Worm (Caenorhabditis elegans) whole organism, midembryonic: Measurements from ENCODE around the gene stim-1.

Experiments used
- T22C8.4 ChIP-seq: fragments of 200-800 bp; sonication (Bioruptor generic); IDR thresholded peaks from 2 replicates; pipeline ENCODE4 v1.3.6; 2022; ENCODE audit warnings: missing genetic modification characterization, missing compliant biosample characterization
- cog-1 ChIP-seq: sonication (generic microtip); optimal IDR thresholded peaks from 2 replicates; lab custom pipeline; 2016; ENCODE audit warnings: missing genetic modification characterization, missing compliant biosample characterization
- flt-1 ChIP-seq: fragments of 200-800 bp; sonication (Bioruptor generic); IDR thresholded peaks from 2 replicates; pipeline ENCODE4 v1.3.6; 2022; ENCODE audit warnings: missing genetic modification characterization, missing compliant biosample characterization
- klf-2 ChIP-seq: fragments of 200-800 bp; sonication (Bioruptor generic); conservative IDR thresholded peaks from 2 replicates; pipeline ENCODE4 v1.3.6; 2022; ENCODE audit warnings: missing genetic modification reagents, missing genetic modification characterization, missing compliant biosample characterization
- med-1 ChIP-seq: sonication (generic microtip); optimal IDR thresholded peaks from 2 replicates; lab custom pipeline; 2017; ENCODE audit warnings: missing genetic modification characterization, mild to moderate bottlenecking, missing compliant biosample characterization, antibody characterized with exemption, missing genetic modification reagents; ENCODE audit not compliant: insufficient read depth
- ref-1 ChIP-seq: fragments of 200-800 bp; sonication (Bioruptor generic); conservative IDR thresholded peaks from 2 replicates; pipeline ENCODE4 v1.3.6; 2022; ENCODE audit warnings: missing genetic modification reagents, missing genetic modification characterization, missing compliant biosample characterization
- tab-1 ChIP-seq: fragments of 200-800 bp; sonication (Bioruptor generic); IDR thresholded peaks from 2 replicates; pipeline ENCODE4 v1.3.6; 2022; ENCODE audit warnings: missing genetic modification characterization, missing compliant biosample characterization
- ztf-23 ChIP-seq: fragments of 200-800 bp; sonication (Bioruptor generic); IDR thresholded peaks from 2 replicates; pipeline ENCODE4 v1.3.6; 2022; ENCODE audit warnings: missing genetic modification reagents, missing genetic modification characterization, missing compliant biosample characterization
- ztf-29 ChIP-seq: fragments of 200-800 bp; sonication (Bioruptor generic); IDR thresholded peaks from 2 replicates; pipeline ENCODE4 v1.3.6; 2022; ENCODE audit warnings: missing genetic modification reagents, missing genetic modification characterization, missing compliant biosample characterization

The stim-1 gene

ce11 chrIII:418649-419048 is at the start of gene stim-1:
TSS of gene stim-1 (minus strand) at chrIII:418749.
- TF ChIP-seq ztf-23 (GFP tag; lab: Robert Waterston, UW) (no peak), tab-1 (GFP tag; lab: Robert Waterston, UW) (no peak), T22C8.4 (GFP tag; lab: Robert Waterston, UW) (no peak), klf-2 (GFP tag; lab: Robert Waterston, UW) (no peak), ztf-29 (no peak)

DNA sequence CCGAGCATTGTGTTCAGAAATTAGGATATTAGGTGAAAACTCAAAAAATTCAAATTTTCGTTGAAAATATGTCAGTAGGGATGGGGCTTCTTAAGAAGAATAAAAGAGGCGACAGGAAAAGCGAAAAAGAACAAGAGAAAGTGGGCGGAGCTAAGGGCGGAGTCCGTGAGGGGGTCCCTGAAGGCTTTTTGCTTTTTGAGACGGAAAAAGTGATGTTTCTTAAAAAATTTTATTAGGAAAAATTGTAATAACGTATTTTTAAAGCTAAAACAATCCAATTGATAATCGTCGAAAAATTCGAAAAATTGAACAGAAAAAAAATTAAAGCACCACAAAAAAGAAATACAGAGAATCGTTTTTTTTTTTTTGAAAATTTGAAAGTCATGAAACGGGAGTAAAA is 45.2 kb upstream of the stim-1 start, which contains the start of gene Y55B1BR.6:
Gene Y55B1BR.6 (minus strand): TSS at position 101 of the 400 bp plus-strand sequence.
- no peak for TF ChIP-seq flt-1 (GFP tag; lab: Robert Waterston, UW)
- no peak for TF ChIP-seq klf-2 (GFP tag; lab: Robert Waterston, UW)
- TF ChIP-seq tab-1 (GFP tag; lab: Robert Waterston, UW) = no peak
- no peak for TF ChIP-seq cog-1 (tag; lab: Kevin White, UChicago)
- TF ChIP-seq ztf-29 = no peak
- no peak for TF ChIP-seq ref-1 (GFP tag; lab: Robert Waterston, UW)
- TF ChIP-seq ztf-23 (GFP tag; lab: Robert Waterston, UW) = no peak
- TF ChIP-seq T22C8.4 (GFP tag; lab: Robert Waterston, UW) = no peak
- TF ChIP-seq med-1 (GFP tag; lab: Kevin White, UChicago) = no peak

- no peak for TF ChIP-seq tab-1 (GFP tag; lab: Robert Waterston, UW)
- no peak for TF ChIP-seq med-1 (GFP tag; lab: Kevin White, UChicago)
- TF ChIP-seq ref-1 (GFP tag; lab: Robert Waterston, UW) = no peak
- no peak for TF ChIP-seq klf-2 (GFP tag; lab: Robert Waterston, UW)
- no peak for TF ChIP-seq ztf-29
- TF ChIP-seq cog-1 (tag; lab: Kevin White, UChicago) = no peak
- no peak for TF ChIP-seq T22C8.4 (GFP tag; lab: Robert Waterston, UW)
- no peak for TF ChIP-seq ztf-23 (GFP tag; lab: Robert Waterston, UW)
- TF ChIP-seq flt-1 (GFP tag; lab: Robert Waterston, UW) = no peak
These were observed 37.2 kb upstream of the stim-1 start for ce11 chrIII:455793-456192.

DNA sequence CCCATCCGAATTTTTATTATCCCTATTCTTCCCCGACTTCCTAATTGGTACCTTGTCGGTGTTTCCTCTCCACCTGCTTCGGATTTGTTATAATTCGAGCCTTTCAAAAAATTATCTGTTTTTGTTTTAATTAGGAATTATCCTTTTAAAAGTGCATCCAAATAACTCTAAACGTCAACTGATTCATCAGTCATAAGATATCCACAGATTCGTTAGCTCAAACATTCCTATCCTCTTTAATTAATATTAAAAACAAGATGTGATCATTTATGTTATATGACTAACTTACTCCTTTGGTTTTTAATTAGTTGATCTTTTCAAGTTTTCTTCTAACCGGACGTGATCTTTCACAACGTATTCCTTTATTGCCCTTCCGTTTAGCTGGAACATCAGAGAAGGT is 28.3 kb upstream of the stim-1 start:
- no peak for TF ChIP-seq med-1 (GFP tag; lab: Kevin White, UChicago)
- TF ChIP-seq flt-1 (GFP tag; lab: Robert Waterston, UW) = no peak
- TF ChIP-seq ztf-29 = no peak
- TF ChIP-seq ztf-23 (GFP tag; lab: Robert Waterston, UW) = no peak
- no peak for TF ChIP-seq T22C8.4 (GFP tag; lab: Robert Waterston, UW)
- TF ChIP-seq ref-1 (GFP tag; lab: Robert Waterston, UW) = no peak
- TF ChIP-seq tab-1 (GFP tag; lab: Robert Waterston, UW) = no peak
- TF ChIP-seq cog-1 (tag; lab: Kevin White, UChicago) = no peak
- no peak for TF ChIP-seq klf-2 (GFP tag; lab: Robert Waterston, UW)

DNA sequence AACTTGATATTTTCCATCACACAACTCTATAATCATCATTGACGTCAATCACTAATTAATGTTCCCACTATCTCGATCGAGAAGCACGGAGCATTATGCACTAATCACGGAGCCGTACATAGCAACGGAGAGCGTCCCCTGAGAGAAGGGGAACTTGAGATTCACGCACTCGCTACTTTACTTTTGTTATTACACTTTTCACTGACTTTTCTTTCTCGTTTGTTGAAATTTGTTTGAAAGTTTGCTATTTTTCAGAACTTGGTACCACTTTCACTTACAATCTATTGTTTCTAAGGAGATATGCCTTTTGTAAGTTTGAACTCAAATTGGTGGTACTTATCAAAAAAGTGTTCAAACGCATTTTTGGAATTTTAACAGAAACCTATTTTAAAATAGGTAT is 25.6 kb upstream of the stim-1 start, which contains the start of gene Y55B1BR.8:
Gene Y55B1BR.8 (plus strand): TSS at position 301 of the 400 bp plus-strand sequence.
- no peak for TF ChIP-seq cog-1 (tag; lab: Kevin White, UChicago)
- TF ChIP-seq ref-1 (GFP tag; lab: Robert Waterston, UW) = no peak
- no peak for TF ChIP-seq ztf-23 (GFP tag; lab: Robert Waterston, UW)
- TF ChIP-seq ztf-29 = no peak
- TF ChIP-seq tab-1 (GFP tag; lab: Robert Waterston, UW) = no peak
- no peak for TF ChIP-seq klf-2 (GFP tag; lab: Robert Waterston, UW)
- no peak for TF ChIP-seq T22C8.4 (GFP tag; lab: Robert Waterston, UW)
- TF ChIP-seq flt-1 (GFP tag; lab: Robert Waterston, UW) = no peak
- TF ChIP-seq med-1 (GFP tag; lab: Kevin White, UChicago) = no peak

ce11 chrIII:439926-440325 is 21.4 kb upstream of the stim-1 start, which contains the start of gene affl-1:
TSS of gene affl-1 (plus strand) at chrIII:440226.
- TF ChIP-seq ztf-23 (GFP tag; lab: Robert Waterston, UW) (no peak), tab-1 (GFP tag; lab: Robert Waterston, UW) (no peak), cog-1 (tag; lab: Kevin White, UChicago) (no peak), flt-1 (GFP tag; lab: Robert Waterston, UW) (no peak), T22C8.4 (GFP tag; lab: Robert Waterston, UW) (no peak), med-1 (GFP tag; lab: Kevin White, UChicago) (no peak), klf-2 (GFP tag; lab: Robert Waterston, UW) (no peak), ref-1 (GFP tag; lab: Robert Waterston, UW) (no peak), ztf-29 (no peak)

DNA sequence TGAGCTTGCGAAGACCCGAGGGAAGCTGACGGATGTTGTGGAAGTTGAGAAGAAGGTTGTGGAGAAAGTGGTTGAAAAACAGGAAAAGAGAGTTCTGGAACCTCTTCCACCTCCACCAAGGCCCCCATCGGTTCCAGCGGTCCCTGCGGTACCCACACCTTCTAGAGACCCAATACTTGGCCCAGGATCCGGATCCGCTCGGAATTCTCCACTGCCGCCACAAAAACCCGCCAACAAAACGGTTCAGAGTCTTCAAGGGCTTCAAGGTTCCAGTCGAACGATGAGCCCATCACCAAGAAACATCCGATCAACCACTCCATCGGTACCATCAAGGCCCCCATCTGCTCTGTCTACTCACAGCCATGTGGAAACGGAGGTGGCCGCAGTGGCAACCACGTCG is 18.5 kb upstream of the stim-1 start:
- no peak for TF ChIP-seq ztf-23 (GFP tag; lab: Robert Waterston, UW)
- peak; percentile 26; the same call in 1 of the 2 replicates for TF ChIP-seq flt-1 (GFP tag; lab: Robert Waterston, UW)
- no peak for TF ChIP-seq cog-1 (tag; lab: Kevin White, UChicago)

DNA sequence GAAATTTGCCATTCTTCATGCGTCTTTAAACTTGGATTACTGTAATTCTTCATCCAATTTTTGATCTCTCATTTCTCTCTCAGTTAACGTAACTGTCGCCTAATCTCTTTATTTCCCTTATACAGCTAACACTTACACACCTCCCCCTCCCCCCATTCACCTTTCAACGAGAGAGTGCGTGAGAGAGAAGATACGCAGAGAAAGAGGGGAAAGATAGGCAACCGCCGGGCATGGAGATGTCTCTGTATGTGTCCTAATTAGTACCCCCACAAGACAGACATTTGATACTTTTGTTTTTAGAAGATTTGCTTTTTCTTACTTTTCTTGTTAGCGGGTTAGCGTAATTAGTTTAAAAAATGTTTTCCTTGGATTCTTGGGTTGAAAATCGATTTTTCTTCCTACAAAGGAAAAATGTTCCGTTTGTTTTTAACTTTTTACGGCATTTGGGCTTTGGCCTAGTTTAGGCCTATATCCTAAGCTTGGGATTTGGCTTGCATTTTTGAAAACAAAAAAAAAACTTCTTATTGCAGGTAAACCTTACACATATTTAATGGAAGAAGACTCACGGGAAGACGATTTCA is 15.9 kb upstream of the stim-1 start, which contains the start of gene affl-2:
Gene affl-2 (plus strand): TSS at position 531 of the 581 bp plus-strand sequence.
- TF ChIP-seq cog-1 (tag; lab: Kevin White, UChicago) (no peak), flt-1 (GFP tag; lab: Robert Waterston, UW) (peak; percentile 55; the same call in 1 of the 2 replicates), T22C8.4 (GFP tag; lab: Robert Waterston, UW) (no peak)

ce11 chrIII:432988-433387 is 14.4 kb upstream of the stim-1 start:
- TF ChIP-seq klf-2 (GFP tag; lab: Robert Waterston, UW) (no peak), ref-1 (GFP tag; lab: Robert Waterston, UW) (no peak), cog-1 (tag; lab: Kevin White, UChicago) (peak; percentile 69), tab-1 (GFP tag; lab: Robert Waterston, UW) (no peak), ztf-29 (no peak), med-1 (GFP tag; lab: Kevin White, UChicago) (no peak), ztf-23 (GFP tag; lab: Robert Waterston, UW) (no peak), flt-1 (GFP tag; lab: Robert Waterston, UW) (peak; percentile 81), T22C8.4 (GFP tag; lab: Robert Waterston, UW) (no peak)
